Worm (Caenorhabditis elegans): ENCODE measurements around the gene srx-44.

srx-44 gene

ce11 chrV:16022600-16022999, 2.5 kb downstream of the srx-44 start (continued):
- peak; percentile 82 to 91 (median 88) for TF ChIP-seq dpl-1 (GFP tag; optimal IDR thresholded peaks at IDR 0.05)
- TF ChIP-seq hlh-4 (tag; optimal IDR thresholded peaks at IDR 0.05) = no peak
- no peak for TF ChIP-seq F16B12.6 (tag; optimal IDR thresholded peaks at IDR 0.05)
- peak; percentile 52 for TF ChIP-seq dsc-1 (tag; optimal IDR thresholded peaks at IDR 0.05)
- TF ChIP-seq nhr-12 (tag; optimal IDR thresholded peaks at IDR 0.05) = no peak
- peak; percentile 84 for TF ChIP-seq lir-3 (tag; optimal IDR thresholded peaks at IDR 0.05; ENCODE audit: poor library complexity)
- no peak for TF ChIP-seq nhr-76 (tag; optimal IDR thresholded peaks at IDR 0.05)
- no peak for TF ChIP-seq lin-14 (GFP tag; optimal IDR thresholded peaks at IDR 0.05)
- peak; percentile 51 for TF ChIP-seq sox-4 (tag; optimal IDR thresholded peaks at IDR 0.05)
- TF ChIP-seq rnt-1 (tag; optimal IDR thresholded peaks at IDR 0.05) = peak; percentile 96
- no peak for TF ChIP-seq ama-1 (optimal IDR thresholded peaks at IDR 0.05)
- no peak for TF ChIP-seq aly-2 (tag; optimal IDR thresholded peaks at IDR 0.05)
- TF ChIP-seq efl-1 (optimal IDR thresholded peaks at IDR 0.05) = peak; percentile 92 to 95
- TF ChIP-seq efl-1 (GFP tag; optimal IDR thresholded peaks at IDR 0.05 in 1 of 2) = peak; percentile 92 to 99
- no peak for TF ChIP-seq lin-39 (tag; optimal IDR thresholded peaks at IDR 0.05)
- peak; percentile 16 for TF ChIP-seq elt-2 (tag; optimal IDR thresholded peaks at IDR 0.05)
- TF ChIP-seq unc-30 (tag; optimal IDR thresholded peaks at IDR 0.05) = no peak
- TF ChIP-seq zag-1 (tag; optimal IDR thresholded peaks at IDR 0.05) = no peak
- TF ChIP-seq vab-15 (tag; optimal IDR thresholded peaks at IDR 0.05) = no peak
- TF ChIP-seq alr-1 (tag; optimal IDR thresholded peaks at IDR 0.05; ENCODE audit: borderline replicate concordance) = no peak
- TF ChIP-seq pax-3 (tag; optimal IDR thresholded peaks at IDR 0.05) = peak; percentile 40
- TF ChIP-seq lin-35 (GFP tag; optimal IDR thresholded peaks at IDR 0.05) = peak; percentile 91 to 95
- no peak for TF ChIP-seq unc-86 (tag; optimal IDR thresholded peaks at IDR 0.05)
- TF ChIP-seq C16A3.4 (tag; optimal IDR thresholded peaks at IDR 0.05) = peak; percentile 1
- TF ChIP-seq tbx-2 (tag; optimal IDR thresholded peaks at IDR 0.05) = no peak
- TF ChIP-seq grh-1 (GFP tag; IDR thresholded peaks at IDR 0.05) = no peak
- TF ChIP-seq unc-98 (GFP tag; IDR thresholded peaks at IDR 0.05) = peak; percentile 66
- TF ChIP-seq mdl-1 (tag; optimal IDR thresholded peaks at IDR 0.05) = no peak
- no peak for TF ChIP-seq pag-3 (tag; optimal IDR thresholded peaks at IDR 0.05; ENCODE audit: borderline replicate concordance, insufficient read depth)
- peak; percentile 87 for TF ChIP-seq ceh-90 (tag; optimal IDR thresholded peaks at IDR 0.05)
- no peak for TF ChIP-seq nhr-77 (tag; optimal IDR thresholded peaks at IDR 0.05)
- peak; percentile 15 to 52 (median 36) for TF ChIP-seq ceh-82 (tag; optimal IDR thresholded peaks at IDR 0.05)
- no peak for TF ChIP-seq C04F5.9 (tag; optimal IDR thresholded peaks at IDR 0.05)
- no peak; the same call in 1 of the 2 replicates for TF ChIP-seq nhr-19 (GFP tag; conservative IDR thresholded peaks at IDR 0.05)
- TF ChIP-seq nhr-84 (tag; optimal IDR thresholded peaks at IDR 0.05) = no peak
- TF ChIP-seq ztf-11 (tag; optimal IDR thresholded peaks at IDR 0.05) = peak in 1 of 2 experiments; percentile 82
- TF ChIP-seq nhr-11 (tag; optimal IDR thresholded peaks at IDR 0.05) = no peak
- TF ChIP-seq fkh-10 (GFP tag; optimal IDR thresholded peaks at IDR 0.05) = no peak
- no peak for TF ChIP-seq lin-13 (GFP tag; optimal IDR thresholded peaks at IDR 0.05)
- peak; percentile 73 for TF ChIP-seq nhr-47 (tag; optimal IDR thresholded peaks at IDR 0.05)
- no peak for TF ChIP-seq lsy-2 (tag; optimal IDR thresholded peaks at IDR 0.05)
- TF ChIP-seq elt-3 (tag; optimal IDR thresholded peaks at IDR 0.05) = no peak
- TF ChIP-seq nhr-90 (tag; optimal IDR thresholded peaks at IDR 0.05; ENCODE audit: poor library complexity) = peak; percentile 75
- no peak for TF ChIP-seq fos-1 (tag; optimal IDR thresholded peaks at IDR 0.05)
- TF ChIP-seq unc-130 (tag; optimal IDR thresholded peaks at IDR 0.05) = no peak
- TF ChIP-seq xbp-1 (tag; optimal IDR thresholded peaks at IDR 0.05) = peak; percentile 55
- peak; percentile 72 for TF ChIP-seq irx-1 (tag; optimal IDR thresholded peaks at IDR 0.05)
- TF ChIP-seq ceh-8 (GFP tag; optimal IDR thresholded peaks at IDR 0.05) = no peak
- no peak for TF ChIP-seq ces-1 (GFP tag; optimal IDR thresholded peaks at IDR 0.05)
- TF ChIP-seq efl-3 (GFP tag; optimal IDR thresholded peaks at IDR 0.05) = no peak
- TF ChIP-seq jun-1 (tag; optimal IDR thresholded peaks at IDR 0.05) = no peak
- TF ChIP-seq aha-1 (tag; optimal IDR thresholded peaks at IDR 0.05) = no peak
- TF ChIP-seq nhr-85 (tag) = peak; percentile 76
- TF ChIP-seq nhr-20 (tag; optimal IDR thresholded peaks at IDR 0.05) = peak; percentile 56
